Worm (Caenorhabditis elegans) whole organism, midembryonic: ENCODE results near the gene C05B5.2.

Experiments
- T22C8.4 ChIP-seq: fragments of 200-800 bp; sonication (Bioruptor generic); IDR thresholded peaks from 2 replicates; pipeline ENCODE4 v1.3.6; 2022; ENCODE audit warnings: missing genetic modification characterization, missing compliant biosample characterization
- cog-1 ChIP-seq: sonication (generic microtip); optimal IDR thresholded peaks from 2 replicates; lab custom pipeline; 2016; ENCODE audit warnings: missing genetic modification characterization, missing compliant biosample characterization
- flt-1 ChIP-seq: fragments of 200-800 bp; sonication (Bioruptor generic); IDR thresholded peaks from 2 replicates; pipeline ENCODE4 v1.3.6; 2022; ENCODE audit warnings: missing genetic modification characterization, missing compliant biosample characterization
- klf-2 ChIP-seq: fragments of 200-800 bp; sonication (Bioruptor generic); conservative IDR thresholded peaks from 2 replicates; pipeline ENCODE4 v1.3.6; 2022; ENCODE audit warnings: missing genetic modification reagents, missing genetic modification characterization, missing compliant biosample characterization
- med-1 ChIP-seq: sonication (generic microtip); optimal IDR thresholded peaks from 2 replicates; lab custom pipeline; 2017; ENCODE audit warnings: missing genetic modification characterization, mild to moderate bottlenecking, missing compliant biosample characterization, antibody characterized with exemption, missing genetic modification reagents; ENCODE audit not compliant: insufficient read depth
- ref-1 ChIP-seq: fragments of 200-800 bp; sonication (Bioruptor generic); conservative IDR thresholded peaks from 2 replicates; pipeline ENCODE4 v1.3.6; 2022; ENCODE audit warnings: missing genetic modification reagents, missing genetic modification characterization, missing compliant biosample characterization
- ztf-23 ChIP-seq: fragments of 200-800 bp; sonication (Bioruptor generic); IDR thresholded peaks from 2 replicates; pipeline ENCODE4 v1.3.6; 2022; ENCODE audit warnings: missing genetic modification reagents, missing genetic modification characterization, missing compliant biosample characterization
- ztf-29 ChIP-seq: fragments of 200-800 bp; sonication (Bioruptor generic); IDR thresholded peaks from 2 replicates; pipeline ENCODE4 v1.3.6; 2022; ENCODE audit warnings: missing genetic modification reagents, missing genetic modification characterization, missing compliant biosample characterization

DNA sequence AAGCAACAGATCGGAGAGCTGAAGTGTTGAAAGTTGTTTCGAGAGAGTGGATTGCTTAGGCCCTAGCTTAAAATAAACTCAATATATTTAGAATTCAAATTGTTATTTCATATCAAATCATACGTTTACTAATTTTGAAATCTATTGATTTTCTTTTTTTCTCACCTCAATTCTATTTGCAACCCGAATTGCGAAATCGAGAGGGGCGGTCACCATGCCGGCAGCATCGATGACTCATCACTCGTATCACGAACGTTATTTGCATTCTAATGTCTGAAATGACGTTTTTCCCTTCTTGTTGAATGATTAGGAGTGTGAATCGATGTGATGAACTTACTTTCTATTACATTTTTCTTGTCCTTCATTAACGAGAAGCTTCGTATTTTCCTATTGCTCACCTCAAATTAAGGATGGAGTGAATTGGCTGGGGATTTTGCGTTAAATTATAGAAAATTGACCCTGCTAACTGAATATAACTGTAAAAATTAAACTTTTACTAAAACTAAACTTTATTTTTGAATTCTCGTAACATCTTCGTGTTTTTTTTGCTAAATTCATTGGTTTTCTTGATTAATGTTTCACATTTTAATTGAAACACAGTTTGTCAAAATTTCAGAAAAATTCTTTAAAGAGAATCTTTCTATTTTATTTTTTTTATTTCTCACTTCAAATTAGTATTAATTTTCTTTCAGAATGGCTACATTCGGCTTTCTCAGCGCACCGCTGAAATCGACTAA, 43.5 kb downstream of the C05B5.2 start, which contains the start of gene alx-1:
- TF ChIP-seq cog-1 (tag; lab: Kevin White, UChicago): no peak
- TF ChIP-seq klf-2 (GFP tag; lab: Robert Waterston, UW): no peak
- TF ChIP-seq flt-1 (GFP tag; lab: Robert Waterston, UW): no peak
- no peak for TF ChIP-seq ztf-23 (GFP tag; lab: Robert Waterston, UW)
- TF ChIP-seq ztf-29 (GFP tag; lab: Robert Waterston, UW): no peak
- TF ChIP-seq med-1 (GFP tag; lab: Kevin White, UChicago): no peak
- TF ChIP-seq ref-1 (GFP tag; lab: Robert Waterston, UW): no peak
- TF ChIP-seq T22C8.4: no peak
